Fruit fly (Drosophila melanogaster) whole organism, embryonic: ENCODE measurements around the gene CG18788.

ENCODE experiments used
- Atf3 ChIP-seq: fragments of 200-800 bp; sonication (Bioruptor generic); optimal IDR thresholded peaks from 3 replicates; lab custom pipeline; 2016; ENCODE audit warnings: missing biosample characterization, missing genetic modification characterization
- BEAF-32 ChIP-seq: fragments of 200-800 bp; sonication (Bioruptor generic); optimal IDR thresholded peaks from 3 replicates; lab custom pipeline; 2017; ENCODE audit warnings: missing biosample characterization, missing genetic modification characterization, mild to moderate bottlenecking, moderate library complexity, missing genetic modification reagents
- CG11247 ChIP-seq: fragments of 200-800 bp; sonication (Bioruptor generic); IDR thresholded peaks from 2 replicates; pipeline ENCODE4 v1.3.6; 2022; ENCODE audit warnings: missing biosample characterization, missing genetic modification characterization
- CG11398 ChIP-seq: fragments of 200-800 bp; sonication (Bioruptor generic); optimal IDR thresholded peaks from 2 replicates; lab custom pipeline; 2016; ENCODE audit warnings: missing biosample characterization, missing genetic modification characterization
- CG1233 ChIP-seq: fragments of 200-800 bp; sonication (Bioruptor generic); optimal IDR thresholded peaks from 4 replicates; lab custom pipeline; 2018; ENCODE audit warnings: missing biosample characterization, mild to moderate bottlenecking, missing genetic modification characterization
- CG13123 ChIP-seq: fragments of 200-800 bp; sonication (Bioruptor generic); optimal IDR thresholded peaks from 2 replicates; lab custom pipeline; 2016; ENCODE audit warnings: missing biosample characterization, missing genetic modification characterization
- CG14710 ChIP-seq: fragments of 200-800 bp; sonication (Bioruptor generic); optimal IDR thresholded peaks from 3 replicates; lab custom pipeline; 2019; ENCODE audit warnings: missing biosample characterization, mild to moderate bottlenecking, missing genetic modification characterization, moderate library complexity
- CG16779 ChIP-seq: fragments of 200-800 bp; sonication (Bioruptor generic); IDR thresholded peaks from 2 replicates; pipeline ENCODE4 v1.3.6; 2022; ENCODE audit warnings: missing biosample characterization, missing genetic modification characterization
- CG2199 ChIP-seq: fragments of 200-800 bp; sonication (Bioruptor generic); IDR thresholded peaks from 3 replicates; pipeline ENCODE4 v1.3.6; 2022; ENCODE audit warnings: missing biosample characterization, missing genetic modification characterization
- CG2889 ChIP-seq: fragments of 200-800 bp; sonication (Bioruptor generic); IDR thresholded peaks from 3 replicates; pipeline ENCODE4 v1.3.6; 2022; ENCODE audit warnings: missing biosample characterization, missing genetic modification characterization
- CG32532 ChIP-seq: fragments of 200-800 bp; sonication (Bioruptor generic); IDR thresholded peaks from 2 replicates; pipeline ENCODE4 v1.3.6; 2022; ENCODE audit warnings: missing biosample characterization, missing genetic modification characterization
- CG32772 ChIP-seq: fragments of 200-800 bp; sonication (Bioruptor generic); IDR thresholded peaks from 2 replicates; pipeline ENCODE4 v1.3.6; 2022; ENCODE audit warnings: missing biosample characterization, missing genetic modification characterization
- CG33213 ChIP-seq: fragments of 200-800 bp; sonication (Bioruptor generic); optimal IDR thresholded peaks from 3 replicates; lab custom pipeline; 2016; ENCODE audit warnings: missing biosample characterization, missing genetic modification characterization
- CG4424 ChIP-seq: fragments of 200-800 bp; sonication (Bioruptor generic); optimal IDR thresholded peaks from 3 replicates; lab custom pipeline; 2016; ENCODE audit warnings: missing biosample characterization, missing genetic modification characterization
- CG4707 ChIP-seq: fragments of 200-800 bp; sonication (Bioruptor generic); optimal IDR thresholded peaks from 2 replicates; lab custom pipeline; 2018; ENCODE audit warnings: missing biosample characterization, mild to moderate bottlenecking, missing genetic modification characterization, moderate library complexity
- CG4820 ChIP-seq: fragments of 200-800 bp; sonication (Bioruptor generic); optimal IDR thresholded peaks from 3 replicates; lab custom pipeline; 2016; ENCODE audit warnings: missing biosample characterization, missing genetic modification characterization
- CG6175 ChIP-seq: fragments of 200-800 bp; sonication (Bioruptor generic); IDR thresholded peaks from 3 replicates; pipeline ENCODE4 v1.3.6; 2022; ENCODE audit warnings: missing biosample characterization, missing genetic modification characterization
- Camta ChIP-seq: fragments of 200-800 bp; sonication (Bioruptor generic); optimal IDR thresholded peaks from 2 replicates; lab custom pipeline; 2016; ENCODE audit warnings: missing biosample characterization, missing genetic modification characterization
- HmgD ChIP-seq: fragments of 200-800 bp; sonication (Bioruptor generic); optimal IDR thresholded peaks from 3 replicates; lab custom pipeline; 2016; ENCODE audit warnings: missing biosample characterization, missing genetic modification characterization
- Hr78 ChIP-seq, 2 experiments: fragments of 200-800 bp in 1 of 2; fragments of >200 bp in 1 of 2; sonication (Bioruptor generic) in 1 of 2; optimal IDR thresholded peaks; 2 replicates each; lab custom pipeline; 2017 to 2019; ENCODE audit warnings: missing biosample characterization in 2 of 2, missing genetic modification characterization in 2 of 2, mild to moderate bottlenecking in 1 of 2, moderate library complexity in 1 of 2
- Lim3 ChIP-seq: fragments of 200-800 bp; sonication (Bioruptor generic); IDR thresholded peaks from 2 replicates; pipeline ENCODE4 v1.3.6; 2022; ENCODE audit warnings: missing biosample characterization, missing genetic modification characterization
- MBD-R2 ChIP-seq: fragments of 200-800 bp; sonication (Bioruptor generic); IDR thresholded peaks from 2 replicates; pipeline ENCODE4 v1.3.6; 2022; ENCODE audit warnings: missing biosample characterization, missing genetic modification characterization
- Mrtf ChIP-seq: fragments of 200-800 bp; sonication (Bioruptor generic); IDR thresholded peaks from 3 replicates; pipeline ENCODE4 v1.3.6; 2022; ENCODE audit warnings: missing biosample characterization, missing genetic modification characterization
- Scr ChIP-seq: fragments of 200-800 bp; sonication (Bioruptor generic); IDR thresholded peaks from 2 replicates; pipeline ENCODE4 v1.3.6; 2022; ENCODE audit warnings: missing biosample characterization, missing genetic modification characterization; ENCODE audit not compliant: partially characterized antibody
- Stat92E ChIP-seq, 3 experiments: fragments of >200 bp in 2 of 3; fragments of 200-800 bp in 1 of 3; sonication (Bioruptor generic) in 1 of 3; optimal IDR thresholded peaks; 2 replicates each; lab custom pipeline; 2017 to 2019; ENCODE audit warnings: missing biosample characterization in 3 of 3, missing genetic modification characterization in 3 of 3, mild to moderate bottlenecking in 1 of 3, moderate library complexity in 1 of 3
- al ChIP-seq: fragments of 200-800 bp; sonication (Bioruptor generic); IDR thresholded peaks from 2 replicates; pipeline ENCODE4 v1.3.6; 2022; ENCODE audit warnings: missing biosample characterization, missing genetic modification characterization
- az2 ChIP-seq: fragments of 200-800 bp; sonication (Bioruptor generic); optimal IDR thresholded peaks from 3 replicates; lab custom pipeline; 2016; ENCODE audit warnings: missing biosample characterization, missing genetic modification characterization
- corto ChIP-seq: fragments of 200-800 bp; sonication (Bioruptor generic); optimal IDR thresholded peaks from 2 replicates; lab custom pipeline; 2016; ENCODE audit warnings: missing biosample characterization, mild to moderate bottlenecking, missing genetic modification characterization, moderate library complexity
- esg ChIP-seq: fragments of 200-800 bp; sonication (Bioruptor generic); conservative IDR thresholded peaks from 2 replicates; pipeline ENCODE4 v1.3.6; 2022; ENCODE audit warnings: missing biosample characterization, missing genetic modification characterization
- exex ChIP-seq: fragments of 200-800 bp; sonication (Bioruptor generic); optimal IDR thresholded peaks from 4 replicates; lab custom pipeline; 2018; ENCODE audit warnings: missing biosample characterization, mild to moderate bottlenecking, missing genetic modification characterization, moderate library complexity
- fd3F ChIP-seq: fragments of 200-800 bp; sonication (Bioruptor generic); optimal IDR thresholded peaks from 2 replicates; lab custom pipeline; 2018; ENCODE audit warnings: missing biosample characterization, mild to moderate bottlenecking, missing genetic modification characterization, moderate library complexity
- ind ChIP-seq: fragments of 200-800 bp; sonication (Bioruptor generic); optimal IDR thresholded peaks from 3 replicates; lab custom pipeline; 2016; ENCODE audit warnings: missing biosample characterization, missing genetic modification characterization
- jigr1 ChIP-seq: fragments of 200-800 bp; sonication (Bioruptor generic); IDR thresholded peaks from 3 replicates; pipeline ENCODE4 v1.3.6; 2022; ENCODE audit warnings: missing biosample characterization, missing genetic modification characterization
- lola ChIP-seq, 3 experiments: fragments of >200 bp in 2 of 3; fragments of 200-800 bp in 1 of 3; sonication (Bioruptor generic) in 1 of 3; optimal IDR thresholded peaks; 2 replicates each; lab custom pipeline; 2017 to 2019; ENCODE audit warnings: missing biosample characterization in 3 of 3, missing genetic modification characterization in 3 of 3, mild to moderate bottlenecking in 1 of 3, moderate library complexity in 1 of 3
- lov ChIP-seq, 2 experiments: fragments of 200-800 bp in 1 of 2; fragments of >200 bp in 1 of 2; sonication (Bioruptor generic) in 1 of 2; IDR thresholded peaks in 1 of 2; optimal IDR thresholded peaks in 1 of 2; 2 replicates in 1 of 2; 3 replicates in 1 of 2; pipeline versions ENCODE4 v1.3.6 to Lab custom; 2017 to 2022; ENCODE audit warnings: missing biosample characterization in 1 of 2, missing genetic modification characterization in 1 of 2
- nmo ChIP-seq: fragments of 200-800 bp; sonication (Bioruptor generic); optimal IDR thresholded peaks from 2 replicates; lab custom pipeline; 2018; ENCODE audit warnings: missing biosample characterization, mild to moderate bottlenecking, missing genetic modification characterization, moderate library complexity
- prd ChIP-seq, 3 experiments: fragments of >200 bp in 2 of 3; fragments of 200-800 bp in 1 of 3; sonication (Bioruptor generic) in 1 of 3; optimal IDR thresholded peaks in 2 of 3; IDR thresholded peaks in 1 of 3; 2 replicates in 2 of 3; 3 replicates in 1 of 3; pipeline versions ENCODE4 v1.3.6 to Lab custom; 2017 to 2022; ENCODE audit warnings: missing biosample characterization in 1 of 3, missing genetic modification characterization in 1 of 3
- sd ChIP-seq: fragments of 200-800 bp; sonication (Bioruptor generic); optimal IDR thresholded peaks from 3 replicates; lab custom pipeline; 2018; ENCODE audit warnings: missing biosample characterization, mild to moderate bottlenecking, missing genetic modification characterization, moderate library complexity
- sqz ChIP-seq: fragments of 200-800 bp; sonication (Bioruptor generic); optimal IDR thresholded peaks from 3 replicates; lab custom pipeline; 2018; ENCODE audit warnings: missing biosample characterization, mild to moderate bottlenecking, missing genetic modification characterization
- stc ChIP-seq: fragments of 200-800 bp; sonication (Bioruptor generic); IDR thresholded peaks from 2 replicates; pipeline ENCODE4 v1.3.6; 2022; ENCODE audit warnings: missing biosample characterization, missing genetic modification characterization
- stwl ChIP-seq: fragments of 200-800 bp; sonication (Bioruptor generic); optimal IDR thresholded peaks from 3 replicates; lab custom pipeline; 2018; ENCODE audit warnings: missing biosample characterization, mild to moderate bottlenecking, missing genetic modification characterization, moderate library complexity
- tin ChIP-seq: fragments of 200-800 bp; sonication (Bioruptor generic); optimal IDR thresholded peaks from 3 replicates; lab custom pipeline; 2016; ENCODE audit warnings: missing biosample characterization, missing genetic modification characterization
- twi ChIP-seq: fragments of 200-800 bp; optimal IDR thresholded peaks from 2 replicates; lab custom pipeline; 2019; ENCODE audit warnings: missing biosample characterization, mild to moderate bottlenecking, missing genetic modification characterization, moderate library complexity
- vvl ChIP-seq: fragments of 200-800 bp; sonication (Bioruptor generic); IDR thresholded peaks from 2 replicates; pipeline ENCODE4 v1.3.6; 2022; ENCODE audit warnings: missing biosample characterization, missing genetic modification characterization
- zf30C ChIP-seq: fragments of 200-800 bp; sonication (Bioruptor generic); optimal IDR thresholded peaks from 3 replicates; lab custom pipeline; 2018; ENCODE audit warnings: missing biosample characterization, mild to moderate bottlenecking, missing genetic modification characterization
- zfh1 ChIP-seq: fragments of 200-800 bp; sonication (Bioruptor generic); IDR thresholded peaks from 3 replicates; pipeline ENCODE4 v1.3.6; 2022; ENCODE audit warnings: missing biosample characterization, missing genetic modification characterization

Gene CG18788

dm6 chr2L:12026458-12027431, 7.2 kb upstream of the CG18788 start (continued):
- no peak; the same call in 1 of the 2 replicates for TF ChIP-seq MBD-R2
- TF ChIP-seq BEAF-32 (GFP tag; lab: Kevin White, UChicago): peak; percentile 16
- peak; percentile 61 for TF ChIP-seq CG4424 (GFP tag; lab: Kevin White, UChicago)
- TF ChIP-seq zfh1 (GFP tag; lab: Robert Waterston, UW): peak; percentile 54; the same call in 1 of the 3 replicates
- no peak for TF ChIP-seq al (GFP tag; lab: Robert Waterston, UW)
- TF ChIP-seq Stat92E (GFP tag; optimal IDR thresholded peaks at IDR 0.05; lab: Kevin White, UChicago): no peak
- TF ChIP-seq esg (GFP tag; lab: Robert Waterston, UW): no peak; the same call in 1 of the 2 replicates
- peak; percentile 4 for TF ChIP-seq fd3F (GFP tag; lab: Kevin White, UChicago)
- TF ChIP-seq CG2889 (GFP tag; lab: Robert Waterston, UW): 0 out of 3 replicates have a peak, but pooled peaks have one; percentile 31
- TF ChIP-seq Mrtf (GFP tag; lab: Robert Waterston, UW): peak; percentile 31; the same call in 1 of the 3 replicates
- peak; percentile 78 for TF ChIP-seq nmo (GFP tag; lab: Kevin White, UChicago)
- no peak for TF ChIP-seq lov (optimal IDR thresholded peaks at IDR 0.05; lab: Kevin White, UChicago)
- 0 out of 3 replicates have a peak, but pooled peaks have one; percentile 14 for TF ChIP-seq lov (GFP tag; IDR thresholded peaks at IDR 0.05; lab: Robert Waterston, UW)
- TF ChIP-seq CG33213 (GFP tag; lab: Kevin White, UChicago): no peak
- peak in 1 of 3 experiments; percentile 75 for TF ChIP-seq lola (GFP tag; optimal IDR thresholded peaks at IDR 0.05; lab: Kevin White, UChicago)
- peak; percentile 67 for TF ChIP-seq CG14710 (tag; lab: Kevin White, UChicago)
- peak; percentile 30 for TF ChIP-seq tin (GFP tag; lab: Kevin White, UChicago)
- peak; percentile 31; the same call in 1 of the 2 replicates for TF ChIP-seq CG11247
- peak; percentile 54 for TF ChIP-seq CG1233 (GFP tag; lab: Kevin White, UChicago)
- TF ChIP-seq CG2199 (GFP tag; lab: Robert Waterston, UW): 0 out of 3 replicates have a peak, but pooled peaks have one; percentile 69
- TF ChIP-seq CG32772 (GFP tag; lab: Robert Waterston, UW): peak; percentile 27
- peak; percentile 53 for TF ChIP-seq CG32532 (GFP tag; lab: Robert Waterston, UW)
- TF ChIP-seq sd (tag; lab: Kevin White, UChicago): peak; percentile 39
- no peak for TF ChIP-seq CG4707 (GFP tag; lab: Kevin White, UChicago)
- peak; percentile 35; the same call in 1 of the 2 replicates for TF ChIP-seq Lim3 (GFP tag; lab: Robert Waterston, UW)
- TF ChIP-seq CG4820 (GFP tag; lab: Kevin White, UChicago): peak; percentile 35
- peak; percentile 42; the same call in 1 of the 3 replicates for TF ChIP-seq CG6175 (GFP tag; lab: Robert Waterston, UW)
- no peak for TF ChIP-seq stwl
- peak; percentile 31 for TF ChIP-seq CG13123
- TF ChIP-seq az2: peak; percentile 32
- TF ChIP-seq twi (tag; lab: Kevin White, UChicago): peak; percentile 6
- TF ChIP-seq Camta (GFP tag; lab: Kevin White, UChicago): no peak
- TF ChIP-seq CG16779: no peak
- peak; percentile 61 for TF ChIP-seq sqz (GFP tag; lab: Kevin White, UChicago)
- TF ChIP-seq zf30C: peak; percentile 41
- 0 out of 2 replicates have a peak, but pooled peaks have one; percentile 25 for TF ChIP-seq stc (GFP tag; lab: Robert Waterston, UW)
- no peak for TF ChIP-seq HmgD
- peak; percentile 6 for TF ChIP-seq CG11398
- TF ChIP-seq corto (GFP tag; lab: Kevin White, UChicago): peak; percentile 22
- TF ChIP-seq jigr1 (GFP tag; lab: Robert Waterston, UW): no peak
- peak in 1 of 2 experiments; percentile 16 for TF ChIP-seq Hr78 (GFP tag; optimal IDR thresholded peaks at IDR 0.05; lab: Kevin White, UChicago)
- peak; percentile 52 for TF ChIP-seq exex (tag; lab: Kevin White, UChicago)
- TF ChIP-seq vvl: no peak; the same call in 1 of the 2 replicates
- TF ChIP-seq prd (optimal IDR thresholded peaks at IDR 0.05; lab: Kevin White, UChicago): no peak
- peak; percentile 71 for TF ChIP-seq prd (GFP tag; IDR thresholded peaks at IDR 0.05; lab: Robert Waterston, UW)
- TF ChIP-seq ind (GFP tag; lab: Kevin White, UChicago): peak; percentile 38
- peak; percentile 5 for TF ChIP-seq Atf3 (GFP tag; lab: Kevin White, UChicago)
- TF ChIP-seq Scr: no peak
